Worm (Caenorhabditis elegans) whole organism, late embryonic: Measurements from ENCODE around the gene hst-3.1.
A peak's percentile ranks its signal among the peaks of the same experiment; 100 is the strongest.

ENCODE experiments used
- ama-1 ChIP-seq: fragments of 150-350 bp; optimal IDR thresholded peaks from 2 replicates; lab custom pipeline; 2014
- ceh-18 ChIP-seq: sonication (generic microtip); optimal IDR thresholded peaks from 2 replicates; lab custom pipeline; 2016; ENCODE audit warnings: missing genetic modification characterization, missing compliant biosample characterization
- ceh-19 ChIP-seq: fragments of 200-800 bp; sonication (Bioruptor generic); optimal IDR thresholded peaks from 2 replicates; lab custom pipeline; 2018; ENCODE audit warnings: mild to moderate bottlenecking, missing genetic modification characterization, missing compliant biosample characterization
- ceh-22 ChIP-seq: sonication (generic microtip); optimal IDR thresholded peaks from 2 replicates; lab custom pipeline; 2017; ENCODE audit warnings: missing biosample characterization, missing genetic modification characterization
- ceh-31 ChIP-seq: sonication (generic microtip); optimal IDR thresholded peaks from 2 replicates; lab custom pipeline; 2016; ENCODE audit warnings: missing genetic modification characterization, missing compliant biosample characterization
- ceh-48 ChIP-seq: sonication (generic microtip); optimal IDR thresholded peaks from 2 replicates; lab custom pipeline; 2016; ENCODE audit warnings: missing genetic modification characterization, inconsistent platforms, missing compliant biosample characterization
- ceh-9 ChIP-seq: sonication (generic microtip); optimal IDR thresholded peaks from 2 replicates; lab custom pipeline; 2016; ENCODE audit warnings: mild to moderate bottlenecking, missing genetic modification characterization, inconsistent platforms, missing compliant biosample characterization
- che-1 ChIP-seq: sonication (generic microtip); optimal IDR thresholded peaks from 2 replicates; lab custom pipeline; 2016; ENCODE audit warnings: mild to moderate bottlenecking, missing genetic modification characterization, missing compliant biosample characterization
- dve-1 ChIP-seq: sonication (generic microtip); optimal IDR thresholded peaks from 2 replicates; lab custom pipeline; 2017; ENCODE audit warnings: antibody characterized with exemption, mild to moderate bottlenecking, missing genetic modification characterization, missing compliant biosample characterization
- eyg-1 ChIP-seq: sonication (generic microtip); optimal IDR thresholded peaks from 2 replicates; lab custom pipeline; 2016; ENCODE audit warnings: missing genotype, missing genetic modification characterization, missing compliant biosample characterization
- fkh-10 ChIP-seq: fragments of 150-350 bp; optimal IDR thresholded peaks from 2 replicates; lab custom pipeline; 2014; ENCODE audit warnings: missing biosample characterization, missing genetic modification reagents, missing genetic modification characterization
- hlh-13 ChIP-seq: fragments of 200-800 bp; sonication (Bioruptor generic); optimal IDR thresholded peaks from 2 replicates; lab custom pipeline; 2018; ENCODE audit warnings: mild to moderate bottlenecking, missing genetic modification characterization, missing compliant biosample characterization
- hlh-15 ChIP-seq: sonication (generic microtip); optimal IDR thresholded peaks from 2 replicates; lab custom pipeline; 2016; ENCODE audit warnings: missing genetic modification characterization, missing compliant biosample characterization
- hlh-30 ChIP-seq: sonication (generic microtip); optimal IDR thresholded peaks from 2 replicates; lab custom pipeline; 2017; ENCODE audit warnings: antibody characterized with exemption, missing genetic modification characterization, missing compliant biosample characterization; ENCODE audit not compliant: insufficient read depth
- hlh-6 ChIP-seq: sonication (generic microtip); optimal IDR thresholded peaks from 2 replicates; lab custom pipeline; 2016; ENCODE audit warnings: missing genotype, missing genetic modification characterization, missing compliant biosample characterization
- nhr-11 ChIP-seq: fragments of 150-350 bp; optimal IDR thresholded peaks from 2 replicates; lab custom pipeline; 2014; ENCODE audit warnings: missing biosample characterization, missing genetic modification characterization
- nhr-232 ChIP-seq: sonication (generic microtip); optimal IDR thresholded peaks from 2 replicates; lab custom pipeline; 2016; ENCODE audit warnings: missing genetic modification characterization, missing compliant biosample characterization
- odd-2 ChIP-seq: sonication (generic microtip); optimal IDR thresholded peaks from 2 replicates; lab custom pipeline; 2017; ENCODE audit warnings: antibody characterized with exemption, mild to moderate bottlenecking, missing genetic modification characterization, missing compliant biosample characterization
- pha-2 ChIP-seq: sonication (generic microtip); optimal IDR thresholded peaks from 2 replicates; lab custom pipeline; 2017; ENCODE audit warnings: mild to moderate bottlenecking, missing genetic modification characterization, missing compliant biosample characterization
- pqm-1 ChIP-seq: sonication (generic microtip); optimal IDR thresholded peaks from 2 replicates; lab custom pipeline; 2016; ENCODE audit warnings: missing genetic modification characterization, missing compliant biosample characterization
- pros-1 ChIP-seq: fragments of 150-350 bp; optimal IDR thresholded peaks from 2 replicates; lab custom pipeline; 2014; ENCODE audit warnings: missing biosample characterization, missing genetic modification reagents, missing genetic modification characterization
- ref-2 ChIP-seq: sonication (generic microtip); optimal IDR thresholded peaks from 2 replicates; lab custom pipeline; 2016; ENCODE audit warnings: missing genetic modification characterization, missing compliant biosample characterization
- rnt-1 ChIP-seq: sonication (generic microtip); optimal IDR thresholded peaks from 2 replicates; lab custom pipeline; 2016; ENCODE audit warnings: missing genetic modification characterization, missing compliant biosample characterization
- sdc-2 ChIP-seq: sonication (generic microtip); optimal IDR thresholded peaks from 2 replicates; lab custom pipeline; 2016; ENCODE audit warnings: missing genotype, missing genetic modification characterization, missing compliant biosample characterization
- sox-2 ChIP-seq: fragments of 200-800 bp; sonication (Bioruptor generic); IDR thresholded peaks from 2 replicates; pipeline ENCODE4 v1.3.6; 2022; ENCODE audit warnings: missing genetic modification reagents, missing genetic modification characterization, missing compliant biosample characterization
- syd-9 ChIP-seq: sonication (generic microtip); optimal IDR thresholded peaks from 2 replicates; lab custom pipeline; 2016; ENCODE audit warnings: mild to moderate bottlenecking, missing genetic modification characterization, moderate library complexity, missing compliant biosample characterization
- tbx-2 ChIP-seq: sonication (generic microtip); optimal IDR thresholded peaks from 2 replicates; lab custom pipeline; 2016; ENCODE audit warnings: missing genetic modification characterization, missing compliant biosample characterization
- unc-3 ChIP-seq, 2 experiments: fragments of 200-800 bp in 1 of 2; sonication (Bioruptor generic) in 1 of 2; sonication (generic microtip) in 1 of 2; conservative IDR thresholded peaks in 1 of 2; optimal IDR thresholded peaks in 1 of 2; 2 replicates each; pipeline versions ENCODE4 v1.3.6 to Lab custom; 2016 to 2022; ENCODE audit warnings: missing compliant biosample characterization in 2 of 2, missing genetic modification characterization in 2 of 2, missing genetic modification reagents in 1 of 2
- unc-42 ChIP-seq: sonication (generic microtip); optimal IDR thresholded peaks from 2 replicates; lab custom pipeline; 2016; ENCODE audit warnings: missing genotype, missing genetic modification characterization, missing compliant biosample characterization
- zip-5 ChIP-seq: sonication (generic microtip); optimal IDR thresholded peaks from 2 replicates; lab custom pipeline; 2016; ENCODE audit warnings: missing genetic modification characterization, missing compliant biosample characterization
- ztf-16 ChIP-seq: sonication (generic microtip); optimal IDR thresholded peaks from 2 replicates; lab custom pipeline; 2017; ENCODE audit warnings: missing genetic modification characterization, missing compliant biosample characterization

The hst-3.1 gene

DNA sequence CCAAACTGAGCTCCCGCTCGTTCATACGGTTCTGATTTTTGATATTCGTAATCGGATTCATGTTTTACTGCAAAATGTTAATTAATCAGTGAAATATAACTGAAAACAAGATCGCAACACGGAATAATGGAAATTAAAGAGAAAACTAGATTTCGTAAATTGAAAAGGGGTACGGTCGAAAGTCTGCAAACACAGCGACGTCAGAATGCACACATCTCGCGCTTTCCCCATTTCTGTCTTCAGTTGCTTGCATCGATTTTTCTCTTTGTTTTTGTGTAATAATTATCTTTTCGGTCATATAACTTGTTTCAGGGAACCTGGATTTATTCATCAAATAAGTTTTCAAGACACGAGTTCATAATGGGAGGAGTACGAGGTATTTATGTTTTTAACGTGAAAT, 27.8 kb upstream of the hst-3.1 start, which contains the start of the genes rbmx-2 and C30B5.2:
Gene rbmx-2, minus strand, starts transcription at position 74 of the 400 bp plus-strand sequence.
Gene C30B5.2, plus strand, starts transcription at position 306 of the 400 bp plus-strand sequence.
- TF ChIP-seq ceh-48 (tag; lab: Kevin White, UChicago) (peak; percentile 78), unc-42 (tag; lab: Kevin White, UChicago) (peak; percentile 86), fkh-10 (no peak), hlh-6 (no peak), dve-1 (tag; lab: Kevin White, UChicago) (peak; percentile 3), pros-1 (no peak), tbx-2 (tag; lab: Kevin White, UChicago) (peak; percentile 10), ceh-31 (peak; percentile 39), hlh-30 (peak; percentile 37)

ce11 chrII:6192484-6192883, 23.4 kb upstream of the hst-3.1 start, which contains the start of gene cpb-2:
Gene cpb-2 (plus strand): TSS chrII:6192784.
- no peak for TF ChIP-seq ref-2 (tag; lab: Kevin White, UChicago)
- TF ChIP-seq unc-3 (GFP tag; conservative IDR thresholded peaks at IDR 0.05; lab: Robert Waterston, UW) = no peak
- TF ChIP-seq unc-3 (tag; optimal IDR thresholded peaks at IDR 0.05; lab: Kevin White, UChicago) = no peak
- TF ChIP-seq pha-2 (tag; lab: Kevin White, UChicago) = no peak
- TF ChIP-seq odd-2 = no peak
- no peak for TF ChIP-seq nhr-232 (tag; lab: Kevin White, UChicago)
- no peak for TF ChIP-seq rnt-1 (tag; lab: Kevin White, UChicago)
- TF ChIP-seq sox-2 (GFP tag; lab: Robert Waterston, UW) = no peak

ce11 chrII:6191293-6191692, 22.2 kb upstream of the hst-3.1 start, which contains the start of gene fkh-8:
Gene fkh-8 (minus strand): TSS chrII:6191393.
- no peak for TF ChIP-seq nhr-11 (tag; lab: Kevin White, UChicago)
- TF ChIP-seq ceh-48 (tag; lab: Kevin White, UChicago) = peak; percentile 64
- peak; percentile 2 for TF ChIP-seq hlh-30

ce11 chrII:6190770-6191169, 21.7 kb upstream of the hst-3.1 start:
- TF ChIP-seq unc-42 (tag; lab: Kevin White, UChicago) (peak; percentile 73), pqm-1 (tag; lab: Kevin White, UChicago) (no peak)

- TF ChIP-seq ceh-19 (GFP tag; lab: Kevin White, UChicago) (no peak), ceh-18 (tag; lab: Kevin White, UChicago) (peak; percentile 26)
- TF ChIP-seq, all 69 proteins: peak for 1
These were observed 12.3 kb upstream of the hst-3.1 start for ce11 chrII:6181337-6181736.

DNA sequence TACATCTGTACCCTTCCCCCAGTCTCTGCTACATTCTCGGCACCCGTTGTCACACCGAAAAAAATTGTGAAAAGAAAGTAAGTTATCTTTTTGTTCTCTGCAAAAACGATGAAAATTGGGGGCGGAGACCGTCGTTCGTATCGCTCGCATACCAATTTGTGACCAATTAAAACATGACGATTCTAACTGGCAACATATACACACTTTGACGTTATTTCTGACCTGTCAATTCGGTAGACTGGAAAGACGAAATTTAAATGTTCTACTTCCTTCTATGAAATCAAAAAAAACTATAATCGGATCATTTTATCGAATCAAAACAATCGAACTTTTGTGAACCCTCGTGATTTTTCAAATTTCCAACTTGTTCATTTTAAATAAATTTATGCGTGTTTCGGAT, 11.5 kb upstream of the hst-3.1 start:
- no peak for TF ChIP-seq hlh-15 (tag; lab: Kevin White, UChicago)
- no peak for TF ChIP-seq ceh-18 (tag; lab: Kevin White, UChicago)
- TF ChIP-seq zip-5 (tag; lab: Kevin White, UChicago) = no peak
- no peak for TF ChIP-seq ceh-22
- no peak for TF ChIP-seq dve-1 (tag; lab: Kevin White, UChicago)
- TF ChIP-seq unc-3 (GFP tag; conservative IDR thresholded peaks at IDR 0.05; lab: Robert Waterston, UW) = no peak
- no peak for TF ChIP-seq unc-3 (tag; optimal IDR thresholded peaks at IDR 0.05; lab: Kevin White, UChicago)
- TF ChIP-seq hlh-30 = no peak
- no peak for TF ChIP-seq ztf-16 (tag; lab: Kevin White, UChicago)
- TF ChIP-seq ceh-9 (tag; lab: Kevin White, UChicago) = no peak
- no peak for TF ChIP-seq hlh-13 (GFP tag; lab: Kevin White, UChicago)
- no peak for TF ChIP-seq ref-2 (tag; lab: Kevin White, UChicago)
- no peak for TF ChIP-seq nhr-232 (tag; lab: Kevin White, UChicago)
- TF ChIP-seq sdc-2 (tag; lab: Kevin White, UChicago) = no peak
- no peak for TF ChIP-seq eyg-1 (tag; lab: Kevin White, UChicago)
- no peak for TF ChIP-seq ama-1 (lab: Kevin White, UChicago)
- no peak for TF ChIP-seq pqm-1 (tag; lab: Kevin White, UChicago)
- no peak for TF ChIP-seq odd-2
- TF ChIP-seq che-1 = no peak
- no peak for TF ChIP-seq syd-9 (tag; lab: Kevin White, UChicago)
